Worm (Caenorhabditis elegans): ENCODE measurements around the gene C47A4.1.

DNA sequence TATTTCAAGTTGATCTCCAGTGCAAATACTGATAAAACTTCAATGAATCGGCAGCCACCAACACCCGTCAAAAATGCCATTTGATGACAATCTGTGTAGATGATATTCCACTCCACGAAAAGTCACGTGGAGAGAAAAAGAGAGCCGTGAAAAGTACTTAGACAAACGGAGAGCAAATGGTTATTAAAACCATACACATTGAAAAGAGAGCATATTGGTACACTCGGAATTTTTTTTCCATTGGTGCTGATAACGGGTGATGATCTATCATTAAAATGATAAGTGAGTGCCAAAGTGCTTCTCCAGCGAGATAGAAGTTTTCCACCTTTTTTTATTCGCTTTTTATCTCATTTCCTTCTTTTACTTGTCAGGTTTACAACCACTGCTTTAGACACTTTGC, 9.0 kb upstream of the C47A4.1 start:
- TF ChIP-seq sox-4 (tag; optimal IDR thresholded peaks at IDR 0.05) (no peak), sox-2 (GFP tag; IDR thresholded peaks at IDR 0.05) (no peak)

All from whole organism, late embryonic.